Comparison of ENCODE assay signal across 2 fruit fly cellular contexts in the genomic region with DNA sequence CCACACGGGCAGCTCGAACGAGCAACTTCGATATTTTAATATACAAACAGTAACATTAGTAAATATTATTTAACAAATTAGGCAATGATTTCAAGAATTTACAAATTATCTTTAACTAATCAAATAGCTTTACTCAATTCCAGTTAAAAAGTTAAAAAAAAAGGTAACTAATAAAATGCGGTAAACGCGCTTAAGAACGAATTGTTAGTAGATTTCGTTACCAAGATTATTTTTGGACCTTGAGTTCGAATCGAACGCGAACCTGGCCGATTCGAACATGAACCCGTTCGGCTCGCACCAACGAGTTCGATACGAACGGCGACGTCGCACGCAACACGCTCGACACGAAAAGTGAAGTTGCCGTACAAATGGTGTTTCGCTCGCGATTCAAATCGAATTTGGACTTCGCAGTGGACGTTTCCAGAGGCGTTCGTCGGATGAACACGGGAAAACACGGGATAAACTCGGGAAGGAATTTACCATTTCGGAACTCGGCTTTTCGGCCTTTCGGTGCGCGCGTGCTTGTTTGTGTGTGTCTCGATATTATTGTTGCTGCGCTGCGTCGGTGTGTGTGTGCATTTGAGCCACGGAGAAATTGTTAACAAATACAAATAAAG.
TF ChIP-seq lines count a peak whose summit lies in the region.

A gene (plus strand): TSS at position 390 of the 617 bp plus-strand sequence.

TF ChIP-seq in whole organism, embryonic, 481 proteins besides CTCF, POLR2A, EP300 and RAD21 (continued from another document and continues in another):
- no peak for TF ChIP-seq CG18011 (GFP tag; optimal IDR thresholded peaks at IDR 0.05; lab: Kevin White, UChicago)
- peak; percentile 58; the same call in 1 of the 3 replicates for TF ChIP-seq ci (GFP tag; IDR thresholded peaks at IDR 0.05; lab: Robert Waterston, UW)
- no peak for TF ChIP-seq Dref (GFP tag; IDR thresholded peaks at IDR 0.05; lab: Robert Waterston, UW)
- TF ChIP-seq ind (GFP tag; optimal IDR thresholded peaks at IDR 0.05; lab: Kevin White, UChicago), result no peak
- TF ChIP-seq so (GFP tag; IDR thresholded peaks at IDR 0.05; lab: Robert Waterston, UW), result no peak; the same call in 2 of the 3 replicates
- no peak for TF ChIP-seq NfI (GFP tag; optimal IDR thresholded peaks at IDR 0.05; lab: Kevin White, UChicago)
- TF ChIP-seq CG7556 (GFP tag; optimal IDR thresholded peaks at IDR 0.05; lab: Kevin White, UChicago), result no peak
- TF ChIP-seq eyg (GFP tag; optimal IDR thresholded peaks at IDR 0.05; lab: Kevin White, UChicago), result no peak
- TF ChIP-seq CG14965 (GFP tag; optimal IDR thresholded peaks at IDR 0.05; lab: Kevin White, UChicago; ENCODE audit: borderline replicate concordance), result no peak
- TF ChIP-seq NFAT (GFP tag; IDR thresholded peaks at IDR 0.05; lab: Robert Waterston, UW), result no peak
- no peak for TF ChIP-seq ac (GFP tag; optimal IDR thresholded peaks at IDR 0.05; lab: Kevin White, UChicago)
- TF ChIP-seq Hsf (GFP tag; optimal IDR thresholded peaks at IDR 0.05; lab: Kevin White, UChicago), result no peak
- peak; percentile 57 for TF ChIP-seq CG13894 (tag; optimal IDR thresholded peaks at IDR 0.05; lab: Kevin White, UChicago)
- TF ChIP-seq gsb (GFP tag; IDR thresholded peaks at IDR 0.05; lab: Robert Waterston, UW), result no peak
- TF ChIP-seq ro (GFP tag; IDR thresholded peaks at IDR 0.05; lab: Robert Waterston, UW), result no peak
- TF ChIP-seq CG2889 (GFP tag; IDR thresholded peaks at IDR 0.05; lab: Robert Waterston, UW), result no peak
- TF ChIP-seq en (GFP tag; optimal IDR thresholded peaks at IDR 0.05; lab: Kevin White, UChicago), result no peak
- TF ChIP-seq HLHmδ (GFP tag; optimal IDR thresholded peaks at IDR 0.05; lab: Kevin White, UChicago), result peak; percentile 56
- TF ChIP-seq lola (GFP tag; optimal IDR thresholded peaks at IDR 0.05; lab: Kevin White, UChicago), result no peak
- 0 out of 3 replicates have a peak, but pooled peaks have one; percentile 12 for TF ChIP-seq CG34224 (GFP tag; IDR thresholded peaks at IDR 0.05; lab: Robert Waterston, UW; ENCODE audit: partially characterized antibody)
- no peak for TF ChIP-seq sim (GFP tag; IDR thresholded peaks at IDR 0.05; lab: Robert Waterston, UW)
- no peak for TF ChIP-seq CG31365 (tag; optimal IDR thresholded peaks at IDR 0.05; lab: Kevin White, UChicago)
- no peak for TF ChIP-seq seq (GFP tag; IDR thresholded peaks at IDR 0.05; lab: Robert Waterston, UW)
- TF ChIP-seq sna (GFP tag; IDR thresholded peaks at IDR 0.05; lab: Robert Waterston, UW; ENCODE audit: partially characterized antibody), result no peak
- no peak for TF ChIP-seq fru (optimal IDR thresholded peaks at IDR 0.05; lab: Kevin White, UChicago)
- TF ChIP-seq HLH3B (GFP tag; IDR thresholded peaks at IDR 0.05; lab: Robert Waterston, UW), result no peak; the same call in 1 of the 2 replicates
- TF ChIP-seq kni (GFP tag; optimal IDR thresholded peaks at IDR 0.05; lab: Kevin White, UChicago), result peak; percentile 53
- TF ChIP-seq CG4424 (GFP tag; optimal IDR thresholded peaks at IDR 0.05; lab: Kevin White, UChicago), result no peak
- peak; percentile 30 for TF ChIP-seq Neu2 (GFP tag; optimal IDR thresholded peaks at IDR 0.05; lab: Kevin White, UChicago; ENCODE audit: borderline replicate concordance)
- TF ChIP-seq CG10147 (GFP tag; optimal IDR thresholded peaks at IDR 0.05; lab: Kevin White, UChicago), result no peak
- no peak for TF ChIP-seq CG8290 (GFP tag; optimal IDR thresholded peaks at IDR 0.05; lab: Kevin White, UChicago)
- peak in 1 of 2 experiments; percentile 58 for TF ChIP-seq CG8290 (tag; optimal IDR thresholded peaks at IDR 0.05; lab: Kevin White, UChicago)
- no peak for TF ChIP-seq ato (GFP tag; IDR thresholded peaks at IDR 0.05; lab: Robert Waterston, UW; ENCODE audit: partially characterized antibody)
- no peak for TF ChIP-seq CG7987 (GFP tag; optimal IDR thresholded peaks at IDR 0.05; lab: Kevin White, UChicago)
- no peak for TF ChIP-seq fu2 (GFP tag; optimal IDR thresholded peaks at IDR 0.05; lab: Kevin White, UChicago)
- TF ChIP-seq dimm (GFP tag; IDR thresholded peaks at IDR 0.05; lab: Robert Waterston, UW), result no peak
- no peak for TF ChIP-seq Asciz (GFP tag; optimal IDR thresholded peaks at IDR 0.05; lab: Kevin White, UChicago)
- peak; percentile 95 for TF ChIP-seq CG12769 (tag; optimal IDR thresholded peaks at IDR 0.05; lab: Kevin White, UChicago)
- TF ChIP-seq Sox100B (GFP tag; optimal IDR thresholded peaks at IDR 0.05; lab: Kevin White, UChicago), result no peak
- peak; percentile 92 for TF ChIP-seq CG2199 (GFP tag; IDR thresholded peaks at IDR 0.05; lab: Robert Waterston, UW)
- TF ChIP-seq CG7271 (tag; optimal IDR thresholded peaks at IDR 0.05; lab: Kevin White, UChicago), result no peak
- peak; percentile 49; the same call in 1 of the 2 replicates for TF ChIP-seq CG42726 (GFP tag; IDR thresholded peaks at IDR 0.05; lab: Robert Waterston, UW; ENCODE audit: partially characterized antibody)
- peak; percentile 41 for TF ChIP-seq onecut (GFP tag; IDR thresholded peaks at IDR 0.05; lab: Robert Waterston, UW)
- TF ChIP-seq CG10654 (GFP tag; optimal IDR thresholded peaks at IDR 0.05; lab: Kevin White, UChicago), result no peak
- TF ChIP-seq CG10979 (tag; optimal IDR thresholded peaks at IDR 0.05; lab: Kevin White, UChicago), result peak; percentile 11
- TF ChIP-seq chinmo (GFP tag; IDR thresholded peaks at IDR 0.05; lab: Robert Waterston, UW; ENCODE audit: partially characterized antibody), result peak; percentile 38; the same call in 1 of the 4 replicates
- TF ChIP-seq CG43689 (GFP tag; IDR thresholded peaks at IDR 0.05; lab: Robert Waterston, UW), result no peak
- no peak for TF ChIP-seq CG9727 (GFP tag; optimal IDR thresholded peaks at IDR 0.05; lab: Kevin White, UChicago)
- no peak for TF ChIP-seq insv (GFP tag; optimal IDR thresholded peaks at IDR 0.05; lab: Kevin White, UChicago)
- TF ChIP-seq D19A (tag; optimal IDR thresholded peaks at IDR 0.05; lab: Kevin White, UChicago), result peak; percentile 7
- no peak for TF ChIP-seq Nf-YA (GFP tag; IDR thresholded peaks at IDR 0.05; lab: Robert Waterston, UW)
- no peak for TF ChIP-seq Spps (tag; optimal IDR thresholded peaks at IDR 0.05; lab: Kevin White, UChicago)
- TF ChIP-seq CG8924 (tag; optimal IDR thresholded peaks at IDR 0.05; lab: Kevin White, UChicago), result peak; percentile 42
- TF ChIP-seq CG17568 (GFP tag; optimal IDR thresholded peaks at IDR 0.05; lab: Kevin White, UChicago), result no peak
- no peak for TF ChIP-seq CG8478 (optimal IDR thresholded peaks at IDR 0.05; lab: Kevin White, UChicago)
- no peak for TF ChIP-seq cas (GFP tag; IDR thresholded peaks at IDR 0.05; lab: Robert Waterston, UW)
- TF ChIP-seq CG15601 (tag; optimal IDR thresholded peaks at IDR 0.05; lab: Kevin White, UChicago), result peak; percentile 12
- TF ChIP-seq CG10274 (GFP tag; optimal IDR thresholded peaks at IDR 0.05; lab: Kevin White, UChicago), result no peak
- no peak for TF ChIP-seq CG3847 (GFP tag; IDR thresholded peaks at IDR 0.05; lab: Robert Waterston, UW)
- TF ChIP-seq Gug (GFP tag; IDR thresholded peaks at IDR 0.05; lab: Robert Waterston, UW), result no peak
- TF ChIP-seq Deaf1 (tag; optimal IDR thresholded peaks at IDR 0.05; lab: Kevin White, UChicago), result peak; percentile 88
- no peak for TF ChIP-seq CG3838 (GFP tag; optimal IDR thresholded peaks at IDR 0.05; lab: Kevin White, UChicago)

TF ChIP-seq in whole organism, prepupa, 60 proteins besides CTCF, POLR2A, EP300 and RAD21 (continued from another document):
- peak; percentile 5 for TF ChIP-seq CG3919 (GFP tag; optimal IDR thresholded peaks at IDR 0.05; lab: Kevin White, UChicago)
- TF ChIP-seq spab (GFP tag; optimal IDR thresholded peaks at IDR 0.05; lab: Kevin White, UChicago), result no peak
- TF ChIP-seq CG8319 (GFP tag; optimal IDR thresholded peaks at IDR 0.05; lab: Kevin White, UChicago), result no peak
- peak; percentile 20 for TF ChIP-seq dsx (GFP tag; optimal IDR thresholded peaks at IDR 0.05; lab: Kevin White, UChicago; ENCODE audit: poor library complexity, severe bottlenecking)
- no peak for TF ChIP-seq lz (GFP tag; optimal IDR thresholded peaks at IDR 0.05; lab: Kevin White, UChicago)
- TF ChIP-seq ss (GFP tag; optimal IDR thresholded peaks at IDR 0.05; lab: Kevin White, UChicago), result peak in 1 of 2 experiments; percentile 36
